Worm (Caenorhabditis elegans) whole organism, mixed stage, embryonic: ENCODE data around the gene spsb-2.

ENCODE experiments used
- ceh-83 ChIP-seq: fragments of 200-800 bp; sonication (Bioruptor generic); optimal IDR thresholded peaks from 2 replicates; lab custom pipeline; 2018; ENCODE audit warnings: mild to moderate bottlenecking, missing genetic modification characterization, missing compliant biosample characterization
- cnd-1 ChIP-seq: fragments of 200-800 bp; sonication (Bioruptor generic); optimal IDR thresholded peaks from 2 replicates; lab custom pipeline; 2018; ENCODE audit warnings: mild to moderate bottlenecking, missing genetic modification characterization, missing compliant biosample characterization
- elt-3 ChIP-seq: fragments of 150-350 bp; optimal IDR thresholded peaks from 2 replicates; lab custom pipeline; 2014; ENCODE audit warnings: missing biosample characterization, missing genetic modification characterization
- nhr-237 ChIP-seq: fragments of 150-350 bp; optimal IDR thresholded peaks from 2 replicates; lab custom pipeline; 2014; ENCODE audit warnings: missing biosample characterization, missing genetic modification characterization
- nhr-28 ChIP-seq: fragments of 150-350 bp; optimal IDR thresholded peaks from 2 replicates; lab custom pipeline; 2014; ENCODE audit warnings: missing biosample characterization, missing genetic modification characterization
- nhr-76 ChIP-seq: sonication (generic microtip); optimal IDR thresholded peaks from 2 replicates; lab custom pipeline; 2017; ENCODE audit warnings: missing biosample characterization, missing genetic modification characterization
- snpc-4 ChIP-seq: fragments of 150-350 bp; optimal IDR thresholded peaks from 2 replicates; lab custom pipeline; 2014; ENCODE audit warnings: missing biosample characterization, missing genetic modification characterization
- tbx-8 ChIP-seq: fragments of 200-800 bp; sonication (Bioruptor generic); optimal IDR thresholded peaks from 2 replicates; lab custom pipeline; 2018; ENCODE audit warnings: mild to moderate bottlenecking, missing genetic modification characterization, moderate library complexity, missing compliant biosample characterization

DNA sequence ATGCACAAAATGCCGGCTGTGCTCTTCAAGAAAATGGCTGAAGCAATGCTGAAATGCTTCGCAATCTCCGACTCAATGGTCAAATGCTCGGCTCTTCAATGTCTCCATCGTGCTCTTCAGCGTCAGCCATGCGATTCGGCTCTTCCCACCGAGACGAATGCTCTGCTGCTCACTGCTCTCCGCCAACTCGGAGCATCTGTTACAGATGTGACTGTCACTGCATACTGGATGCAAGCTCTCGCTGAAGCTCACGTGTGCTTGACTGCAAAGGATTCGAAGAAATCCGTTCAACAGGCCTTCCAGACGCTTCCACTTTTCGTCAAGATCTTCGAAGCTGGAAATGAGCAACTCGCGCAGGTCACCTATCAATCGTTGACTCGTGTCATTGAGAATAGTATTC is 7.0 kb downstream of the spsb-2 start:
- TF ChIP-seq ceh-83 (GFP tag; lab: Kevin White, UChicago) (no peak), snpc-4 (tag; lab: Kevin White, UChicago) (no peak), nhr-28 (no peak), cnd-1 (no peak), nhr-237 (no peak), elt-3 (tag; lab: Kevin White, UChicago) (no peak), nhr-76 (tag; lab: Kevin White, UChicago) (no peak), tbx-8 (GFP tag; lab: Kevin White, UChicago) (no peak)
